Worm (Caenorhabditis elegans) whole organism, mixed stage, embryonic: Measurements from ENCODE around the gene T10B10.8.

ENCODE experiments used
- M03D4.4 ChIP-seq: sonication (generic microtip); optimal IDR thresholded peaks from 2 replicates; lab custom pipeline; 2017; ENCODE audit warnings: mild to moderate bottlenecking, missing genetic modification characterization, missing compliant biosample characterization
- bed-3 ChIP-seq: fragments of 200-800 bp; sonication (Bioruptor generic); optimal IDR thresholded peaks from 3 replicates; lab custom pipeline; 2018; ENCODE audit warnings: mild to moderate bottlenecking, missing genetic modification characterization, moderate library complexity, missing compliant biosample characterization
- blmp-1 ChIP-seq: fragments of 150-350 bp; optimal IDR thresholded peaks from 2 replicates; lab custom pipeline; 2014; ENCODE audit warnings: missing biosample characterization, missing genetic modification characterization
- ceh-39 ChIP-seq: fragments of 150-350 bp; optimal IDR thresholded peaks from 2 replicates; lab custom pipeline; 2014; ENCODE audit warnings: missing biosample characterization, missing genetic modification characterization
- ceh-43 ChIP-seq: fragments of 200-800 bp; sonication (Bioruptor generic); optimal IDR thresholded peaks from 2 replicates; lab custom pipeline; 2018; ENCODE audit warnings: mild to moderate bottlenecking, missing genetic modification characterization, moderate library complexity, missing compliant biosample characterization
- ces-1 ChIP-seq: fragments of 150-350 bp; optimal IDR thresholded peaks from 2 replicates; lab custom pipeline; 2014; ENCODE audit warnings: missing biosample characterization, missing genetic modification reagents, missing genetic modification characterization
- cnd-1 ChIP-seq: fragments of 200-800 bp; sonication (Bioruptor generic); optimal IDR thresholded peaks from 2 replicates; lab custom pipeline; 2018; ENCODE audit warnings: mild to moderate bottlenecking, missing genetic modification characterization, missing compliant biosample characterization
- drap-1 ChIP-seq: fragments of 200-800 bp; sonication (Bioruptor generic); optimal IDR thresholded peaks from 3 replicates; lab custom pipeline; 2018; ENCODE audit warnings: mild to moderate bottlenecking, missing genetic modification characterization, missing compliant biosample characterization
- elt-1 ChIP-seq: sonication (generic microtip); optimal IDR thresholded peaks from 2 replicates; lab custom pipeline; 2017; ENCODE audit warnings: missing genetic modification characterization, mild to moderate bottlenecking, missing compliant biosample characterization, antibody characterized with exemption, moderate library complexity, borderline replicate concordance; ENCODE audit not compliant: insufficient read depth
- elt-3 ChIP-seq: fragments of 150-350 bp; optimal IDR thresholded peaks from 2 replicates; lab custom pipeline; 2014; ENCODE audit warnings: missing biosample characterization, missing genetic modification characterization
- flh-1 ChIP-seq: fragments of 200-800 bp; sonication (Bioruptor generic); optimal IDR thresholded peaks from 2 replicates; lab custom pipeline; 2018; ENCODE audit warnings: mild to moderate bottlenecking, missing genetic modification characterization, moderate library complexity, missing compliant biosample characterization
- ham-2 ChIP-seq: fragments of 200-800 bp; sonication (Bioruptor generic); optimal IDR thresholded peaks from 2 replicates; lab custom pipeline; 2018; ENCODE audit warnings: mild to moderate bottlenecking, missing genetic modification characterization, missing compliant biosample characterization
- hlh-1 ChIP-seq: fragments of 150-350 bp; optimal IDR thresholded peaks from 2 replicates; lab custom pipeline; 2014; ENCODE audit warnings: missing biosample characterization, missing genetic modification reagents, missing genetic modification characterization
- lin-13 ChIP-seq: fragments of 150-350 bp; optimal IDR thresholded peaks from 2 replicates; lab custom pipeline; 2014; ENCODE audit warnings: missing biosample characterization, missing genetic modification characterization
- lin-32 ChIP-seq: fragments of 200-800 bp; sonication (Bioruptor generic); optimal IDR thresholded peaks from 2 replicates; lab custom pipeline; 2018; ENCODE audit warnings: mild to moderate bottlenecking, missing genetic modification characterization, missing compliant biosample characterization
- lsy-2 ChIP-seq: fragments of 150-350 bp; optimal IDR thresholded peaks from 2 replicates; lab custom pipeline; 2014; ENCODE audit warnings: missing biosample characterization, missing genetic modification characterization
- mab-5 ChIP-seq: fragments of 150-350 bp; optimal IDR thresholded peaks from 2 replicates; lab custom pipeline; 2014; ENCODE audit warnings: missing biosample characterization, missing genetic modification characterization
- mep-1 ChIP-seq: fragments of 150-350 bp; optimal IDR thresholded peaks from 2 replicates; lab custom pipeline; 2017; ENCODE audit warnings: missing biosample characterization, missing genetic modification reagents, missing genetic modification characterization, inconsistent platforms
- mls-2 ChIP-seq: sonication (generic microtip); optimal IDR thresholded peaks from 2 replicates; lab custom pipeline; 2016; ENCODE audit warnings: mild to moderate bottlenecking, missing genetic modification characterization, moderate library complexity, missing compliant biosample characterization
- nhr-12 ChIP-seq: fragments of 150-350 bp; optimal IDR thresholded peaks from 2 replicates; lab custom pipeline; 2014; ENCODE audit warnings: missing biosample characterization, missing genetic modification characterization
- nhr-2 ChIP-seq: fragments of 150-350 bp; optimal IDR thresholded peaks from 2 replicates; lab custom pipeline; 2014; ENCODE audit warnings: missing biosample characterization, missing genetic modification characterization
- nhr-237 ChIP-seq: fragments of 150-350 bp; optimal IDR thresholded peaks from 2 replicates; lab custom pipeline; 2014; ENCODE audit warnings: missing biosample characterization, missing genetic modification characterization
- nhr-28 ChIP-seq: fragments of 150-350 bp; optimal IDR thresholded peaks from 2 replicates; lab custom pipeline; 2014; ENCODE audit warnings: missing biosample characterization, missing genetic modification characterization
- nhr-76 ChIP-seq: sonication (generic microtip); optimal IDR thresholded peaks from 2 replicates; lab custom pipeline; 2017; ENCODE audit warnings: missing biosample characterization, missing genetic modification characterization
- snpc-4 ChIP-seq: fragments of 150-350 bp; optimal IDR thresholded peaks from 2 replicates; lab custom pipeline; 2014; ENCODE audit warnings: missing biosample characterization, missing genetic modification characterization
- sptf-1 ChIP-seq: sonication (generic microtip); optimal IDR thresholded peaks from 2 replicates; lab custom pipeline; 2017; ENCODE audit warnings: mild to moderate bottlenecking, missing genetic modification characterization, moderate library complexity, missing compliant biosample characterization
- tbx-8 ChIP-seq: fragments of 200-800 bp; sonication (Bioruptor generic); optimal IDR thresholded peaks from 2 replicates; lab custom pipeline; 2018; ENCODE audit warnings: mild to moderate bottlenecking, missing genetic modification characterization, moderate library complexity, missing compliant biosample characterization
- unc-120 ChIP-seq: sonication (generic microtip); optimal IDR thresholded peaks from 2 replicates; lab custom pipeline; 2017; ENCODE audit warnings: missing genetic modification characterization, missing compliant biosample characterization; ENCODE audit not compliant: poor library complexity, severe bottlenecking
- unc-39 ChIP-seq: fragments of 150-350 bp; optimal IDR thresholded peaks from 2 replicates; lab custom pipeline; 2014; ENCODE audit warnings: missing biosample characterization, missing genetic modification characterization
- unc-62 ChIP-seq: fragments of 150-350 bp; optimal IDR thresholded peaks from 2 replicates; lab custom pipeline; 2014; ENCODE audit warnings: missing biosample characterization, missing genetic modification reagents, missing genetic modification characterization
- zip-8 ChIP-seq: fragments of 150-350 bp; optimal IDR thresholded peaks from 2 replicates; lab custom pipeline; 2014; ENCODE audit warnings: missing biosample characterization, missing genetic modification characterization
- ztf-11 ChIP-seq: fragments of 150-350 bp; optimal IDR thresholded peaks from 2 replicates; lab custom pipeline; 2014; ENCODE audit warnings: missing biosample characterization, missing genetic modification characterization

Gene T10B10.8

DNA sequence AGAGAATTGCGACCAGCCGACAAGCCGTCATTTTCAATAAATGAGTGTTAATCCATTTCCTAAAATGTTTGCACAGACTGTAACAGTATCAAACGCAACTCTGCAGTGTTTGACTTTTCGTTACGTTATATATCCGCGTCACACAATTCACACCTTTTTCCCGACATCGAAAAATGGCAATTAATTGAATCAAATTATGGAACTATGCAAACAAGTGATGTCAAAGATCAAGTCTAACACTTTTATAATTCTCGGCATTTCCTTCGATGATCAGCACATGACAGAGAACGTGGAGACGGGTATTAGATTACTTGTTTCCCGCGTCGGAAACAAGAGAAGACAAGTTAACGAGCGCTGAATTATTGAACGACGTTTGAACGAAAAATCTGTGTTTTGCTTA, 28.3 kb upstream of the T10B10.8 start, which contains the start of gene phat-6:
phat-6 (minus strand) TSS at position 101 of the 400 bp plus-strand sequence.
- TF ChIP-seq sptf-1 (tag; lab: Kevin White, UChicago), result no peak
- no peak for TF ChIP-seq snpc-4
- TF ChIP-seq lin-32, result no peak
- no peak for TF ChIP-seq unc-62 (GFP tag; lab: Kevin White, UChicago)
- no peak for TF ChIP-seq unc-39
- no peak for TF ChIP-seq ham-2 (GFP tag; lab: Kevin White, UChicago)
- TF ChIP-seq elt-3, result no peak
- no peak for TF ChIP-seq M03D4.4 (tag; lab: Kevin White, UChicago)
- TF ChIP-seq mls-2, result no peak
- TF ChIP-seq cnd-1, result no peak
- no peak for TF ChIP-seq ces-1
- no peak for TF ChIP-seq nhr-12
- TF ChIP-seq blmp-1 (tag; lab: Kevin White, UChicago), result no peak
- no peak for TF ChIP-seq zip-8
- no peak for TF ChIP-seq lsy-2 (tag; lab: Kevin White, UChicago)
- TF ChIP-seq nhr-76, result no peak
- TF ChIP-seq nhr-28 (tag; lab: Kevin White, UChicago), result no peak
- no peak for TF ChIP-seq nhr-2 (tag; lab: Kevin White, UChicago)

DNA sequence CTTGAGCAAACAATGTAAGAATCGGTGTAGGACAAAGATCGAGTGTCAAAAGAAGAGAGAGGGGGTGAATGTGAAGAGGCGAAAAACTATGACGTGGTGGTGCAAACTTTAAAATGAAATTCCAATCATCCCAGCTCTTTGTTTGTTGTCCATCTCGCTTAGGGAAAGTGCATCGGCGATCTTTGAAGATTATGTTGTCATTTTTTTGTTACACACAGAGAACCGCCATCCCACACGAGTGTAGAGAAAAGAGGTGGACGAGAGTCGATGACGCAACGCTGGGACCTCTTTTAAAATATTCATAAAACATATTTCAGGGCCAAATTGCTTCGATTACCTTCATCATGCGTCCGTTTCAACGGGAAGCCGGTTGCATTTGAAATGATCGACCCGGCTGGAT, 25.3 kb upstream of the T10B10.8 start:
- no peak for TF ChIP-seq lin-13 (tag; lab: Kevin White, UChicago)
- peak; percentile 62 for TF ChIP-seq zip-8
- no peak for TF ChIP-seq snpc-4
- no peak for TF ChIP-seq mep-1 (tag; lab: Kevin White, UChicago)
- no peak for TF ChIP-seq lin-32
- TF ChIP-seq, all 35 proteins: peak for 1

ce11 chrX:15189823-15190222, 23.8 kb upstream of the T10B10.8 start, which contains the start of gene T10B10.4:
Gene T10B10.4, plus strand, starts transcription at chrX:15190123.
- TF ChIP-seq nhr-2 (tag; lab: Kevin White, UChicago) (no peak), flh-1 (GFP tag; lab: Kevin White, UChicago) (no peak), ceh-39 (no peak), ceh-43 (GFP tag; lab: Kevin White, UChicago) (no peak), ztf-11 (tag; lab: Kevin White, UChicago) (no peak), unc-120 (tag; lab: Kevin White, UChicago) (no peak), elt-3 (no peak), lin-32 (no peak), nhr-12 (no peak), unc-62 (GFP tag; lab: Kevin White, UChicago) (no peak), mls-2 (no peak), elt-1 (tag; lab: Kevin White, UChicago) (no peak), ham-2 (GFP tag; lab: Kevin White, UChicago) (no peak), nhr-237 (tag; lab: Kevin White, UChicago) (no peak)

DNA sequence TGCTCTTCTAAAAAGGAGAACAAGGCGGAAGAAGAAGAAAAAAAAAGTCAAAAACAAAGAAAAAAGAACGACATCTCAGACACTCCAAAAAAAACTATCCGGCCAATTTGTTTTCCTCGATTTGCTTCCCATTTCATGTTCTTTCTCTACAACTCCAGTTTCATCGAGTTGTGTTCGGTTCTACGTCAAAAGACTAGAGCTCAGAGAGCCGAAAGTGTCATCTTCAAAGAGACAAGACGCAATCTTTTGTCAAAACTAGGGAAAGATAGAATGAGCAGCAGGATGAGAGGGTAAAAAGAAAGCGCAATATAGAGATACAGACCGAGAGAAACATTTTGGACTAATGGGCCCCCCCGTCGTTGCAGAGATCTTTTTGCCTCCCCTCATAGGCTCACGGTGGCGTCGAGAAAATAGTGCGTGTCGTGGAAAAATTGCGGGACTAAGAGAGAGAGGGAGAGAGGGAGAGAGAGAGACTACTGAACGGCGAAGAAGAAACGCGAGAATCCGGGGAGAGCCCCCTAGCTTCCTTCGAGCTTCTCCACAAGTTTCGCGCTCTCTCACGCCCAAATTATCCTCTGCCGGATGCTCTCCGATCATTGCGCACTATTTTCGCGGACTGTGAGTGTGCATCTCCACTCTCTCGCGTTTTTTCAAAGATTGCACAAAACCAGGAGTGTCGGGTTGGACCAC, 23.1 kb upstream of the T10B10.8 start:
- peak; percentile 65 for TF ChIP-seq hlh-1
- peak; percentile 89 for TF ChIP-seq unc-120 (tag; lab: Kevin White, UChicago)
- TF ChIP-seq M03D4.4 (tag; lab: Kevin White, UChicago), result no peak
- TF ChIP-seq bed-3, result no peak
- TF ChIP-seq mep-1 (tag; lab: Kevin White, UChicago), result no peak
- TF ChIP-seq unc-62 (GFP tag; lab: Kevin White, UChicago), result peak; percentile 72
- TF ChIP-seq drap-1, result peak; percentile 29
- peak; percentile 4 for TF ChIP-seq mab-5
- peak; percentile 4 for TF ChIP-seq ztf-11 (tag; lab: Kevin White, UChicago)
- TF ChIP-seq sptf-1 (tag; lab: Kevin White, UChicago), result peak; percentile 67
- TF ChIP-seq ces-1, result peak; percentile 73
- TF ChIP-seq mls-2, result peak; percentile 40

- TF ChIP-seq mab-5, result no peak
- no peak for TF ChIP-seq nhr-12
- no peak for TF ChIP-seq mls-2
- TF ChIP-seq tbx-8 (GFP tag; lab: Kevin White, UChicago), result no peak
- TF ChIP-seq nhr-2 (tag; lab: Kevin White, UChicago), result no peak
- no peak for TF ChIP-seq zip-8
- no peak for TF ChIP-seq ces-1
These were observed 22.5 kb upstream of the T10B10.8 start for ce11 chrX:15188510-15188909.
